Worm (Caenorhabditis elegans) whole organism, early embryonic: ENCODE measurements around the gene F33H12.7.
A peak's percentile ranks its signal among the peaks of the same experiment; 100 is the strongest.

Experiments used
- B0310.2 ChIP-seq: sonication (generic microtip); optimal IDR thresholded peaks from 2 replicates; lab custom pipeline; 2016; ENCODE audit warnings: mild to moderate bottlenecking, missing genetic modification characterization, missing compliant biosample characterization
- F13C5.2 ChIP-seq: sonication (generic microtip); optimal IDR thresholded peaks from 2 replicates; lab custom pipeline; 2017; ENCODE audit warnings: mild to moderate bottlenecking, missing genetic modification characterization, inconsistent platforms, missing compliant biosample characterization
- aly-1 ChIP-seq: sonication (generic microtip); optimal IDR thresholded peaks from 2 replicates; lab custom pipeline; 2016; ENCODE audit warnings: missing genetic modification characterization, missing compliant biosample characterization
- ama-1 ChIP-seq: fragments of 150-350 bp; optimal IDR thresholded peaks from 2 replicates; lab custom pipeline; 2014
- ceh-13 ChIP-seq: fragments of 200-800 bp; sonication (Bioruptor generic); optimal IDR thresholded peaks from 2 replicates; lab custom pipeline; 2018; ENCODE audit warnings: mild to moderate bottlenecking, missing genetic modification characterization, missing compliant biosample characterization
- ceh-36 ChIP-seq: sonication (generic microtip); optimal IDR thresholded peaks from 2 replicates; lab custom pipeline; 2016; ENCODE audit warnings: missing genetic modification characterization, inconsistent platforms, missing compliant biosample characterization
- ets-7 ChIP-seq: sonication (generic microtip); optimal IDR thresholded peaks from 2 replicates; lab custom pipeline; 2016; ENCODE audit warnings: missing genotype, missing genetic modification characterization, missing compliant biosample characterization
- flt-1 ChIP-seq: fragments of 200-800 bp; sonication (Bioruptor generic); IDR thresholded peaks from 2 replicates; pipeline ENCODE4 v1.3.6; 2022; ENCODE audit warnings: missing genetic modification characterization, missing compliant biosample characterization
- hmbx-1 ChIP-seq: sonication (generic microtip); optimal IDR thresholded peaks from 2 replicates; lab custom pipeline; 2016; ENCODE audit warnings: mild to moderate bottlenecking, missing genetic modification characterization, missing compliant biosample characterization
- hmg-4 ChIP-seq: fragments of 200-800 bp; sonication (Bioruptor generic); optimal IDR thresholded peaks from 2 replicates; lab custom pipeline; 2018; ENCODE audit warnings: mild to moderate bottlenecking, missing genetic modification characterization, missing compliant biosample characterization
- hnd-1 ChIP-seq: sonication (generic microtip); optimal IDR thresholded peaks from 2 replicates; lab custom pipeline; 2016; ENCODE audit warnings: missing genetic modification characterization, missing compliant biosample characterization
- pes-1 ChIP-seq: fragments of 200-800 bp; sonication (Bioruptor generic); IDR thresholded peaks from 2 replicates; pipeline ENCODE4 v1.3.6; 2022; ENCODE audit warnings: missing genetic modification reagents, missing genetic modification characterization, missing compliant biosample characterization
- scrt-1 ChIP-seq: fragments of 200-800 bp; sonication (Bioruptor generic); IDR thresholded peaks from 2 replicates; pipeline ENCODE4 v1.3.6; 2022; ENCODE audit warnings: missing genetic modification characterization, missing compliant biosample characterization
- sea-1 ChIP-seq: fragments of 200-800 bp; sonication (Bioruptor generic); conservative IDR thresholded peaks from 2 replicates; pipeline ENCODE4 v1.3.6; 2022; ENCODE audit warnings: missing genetic modification characterization, missing compliant biosample characterization
- tbx-11 ChIP-seq: fragments of 200-800 bp; sonication (Bioruptor generic); IDR thresholded peaks from 2 replicates; pipeline ENCODE4 v1.3.6; 2022; ENCODE audit warnings: missing genetic modification characterization, missing compliant biosample characterization
- tbx-37 ChIP-seq: fragments of 200-800 bp; sonication (Bioruptor generic); conservative IDR thresholded peaks from 2 replicates; pipeline ENCODE4 v1.3.6; 2022; ENCODE audit warnings: missing genetic modification reagents, missing genetic modification characterization, missing compliant biosample characterization
- tra-4 ChIP-seq: sonication (generic microtip); optimal IDR thresholded peaks from 2 replicates; lab custom pipeline; 2017; ENCODE audit warnings: missing genetic modification characterization, missing compliant biosample characterization

F33H12.7 gene

ce11 chrII:2586861-2587554 lies at the start of gene F33H12.7, which contains the start of gene sri-39:
Gene F33H12.7, minus strand, starts transcription at chrII:2586911.
Gene sri-39, plus strand, starts transcription at chrII:2587504.
- TF ChIP-seq F13C5.2 (tag; lab: Kevin White, UChicago) (no peak), tra-4 (tag; lab: Kevin White, UChicago) (no peak), ceh-36 (no peak), ceh-13 (GFP tag; lab: Kevin White, UChicago) (no peak), ama-1 (lab: Kevin White, UChicago) (no peak), hnd-1 (no peak), tbx-37 (GFP tag; lab: Robert Waterston, UW) (no peak), flt-1 (no peak), B0310.2 (tag; lab: Kevin White, UChicago) (no peak), aly-1 (tag; lab: Kevin White, UChicago) (no peak), hmbx-1 (tag; lab: Kevin White, UChicago) (no peak), ets-7 (tag; lab: Kevin White, UChicago) (no peak), tbx-11 (GFP tag; lab: Robert Waterston, UW) (no peak), hmg-4 (no peak), sea-1 (no peak), pes-1 (no peak), scrt-1 (no peak)

DNA sequence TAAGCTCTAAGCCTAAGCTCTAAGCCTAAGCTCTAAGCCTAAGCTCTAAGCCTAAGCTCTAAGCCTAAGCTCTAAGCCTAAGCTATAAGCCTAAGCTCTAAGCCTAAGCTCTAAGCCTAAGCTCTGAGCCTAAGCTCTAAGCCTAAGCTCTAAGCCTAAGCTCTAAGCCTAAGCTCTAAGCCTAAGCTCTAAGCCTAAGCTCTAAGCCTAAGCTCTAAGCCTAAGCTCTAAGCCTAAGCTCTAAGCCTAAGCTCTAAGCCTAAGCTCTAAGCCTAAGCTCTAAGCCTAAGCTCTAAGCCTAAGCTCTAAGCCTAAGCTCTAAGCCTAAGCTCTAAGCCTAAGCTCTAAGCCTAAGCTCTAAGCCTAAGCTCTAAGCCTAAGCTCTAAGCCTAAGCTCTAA lies 45.5 kb upstream of the F33H12.7 start:
- peak; percentile 76 for TF ChIP-seq ceh-36

DNA sequence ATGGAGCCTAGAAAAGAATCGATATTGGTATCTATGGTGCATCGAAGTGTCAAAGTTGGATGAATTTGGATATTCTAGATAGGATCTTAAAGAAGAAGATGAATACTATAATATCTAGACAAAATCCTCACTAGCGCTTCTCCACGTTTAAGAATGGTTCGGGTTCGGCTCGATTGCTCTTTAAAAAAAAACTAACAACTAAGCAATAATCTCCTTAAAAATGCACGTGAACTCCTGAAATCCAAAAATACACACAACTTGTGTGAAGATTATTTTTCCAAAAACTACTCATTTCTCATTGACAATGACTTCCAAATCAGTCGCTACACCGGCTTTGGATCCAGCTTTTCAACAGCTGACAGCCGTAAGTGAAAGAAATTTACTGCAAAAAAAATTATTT lies 44.5 kb upstream of the F33H12.7 start, which contains the start of gene D2062.1:
Gene D2062.1, plus strand, starts transcription at position 301 of the 400 bp plus-strand sequence.
- no peak for TF ChIP-seq ceh-13 (GFP tag; lab: Kevin White, UChicago)
- TF ChIP-seq ets-7 (tag; lab: Kevin White, UChicago), result no peak
- TF ChIP-seq tbx-11 (GFP tag; lab: Robert Waterston, UW), result no peak
- TF ChIP-seq B0310.2 (tag; lab: Kevin White, UChicago), result no peak
- TF ChIP-seq pes-1, result no peak
- TF ChIP-seq F13C5.2 (tag; lab: Kevin White, UChicago), result no peak
- TF ChIP-seq ama-1 (lab: Kevin White, UChicago), result no peak
- TF ChIP-seq scrt-1, result no peak
- TF ChIP-seq hnd-1, result no peak
- TF ChIP-seq hmg-4, result no peak
- no peak for TF ChIP-seq hmbx-1 (tag; lab: Kevin White, UChicago)
- no peak for TF ChIP-seq tra-4 (tag; lab: Kevin White, UChicago)
- no peak for TF ChIP-seq tbx-37 (GFP tag; lab: Robert Waterston, UW)
- TF ChIP-seq sea-1, result no peak
- no peak for TF ChIP-seq ceh-36
- TF ChIP-seq flt-1, result no peak
- no peak for TF ChIP-seq aly-1 (tag; lab: Kevin White, UChicago)

DNA sequence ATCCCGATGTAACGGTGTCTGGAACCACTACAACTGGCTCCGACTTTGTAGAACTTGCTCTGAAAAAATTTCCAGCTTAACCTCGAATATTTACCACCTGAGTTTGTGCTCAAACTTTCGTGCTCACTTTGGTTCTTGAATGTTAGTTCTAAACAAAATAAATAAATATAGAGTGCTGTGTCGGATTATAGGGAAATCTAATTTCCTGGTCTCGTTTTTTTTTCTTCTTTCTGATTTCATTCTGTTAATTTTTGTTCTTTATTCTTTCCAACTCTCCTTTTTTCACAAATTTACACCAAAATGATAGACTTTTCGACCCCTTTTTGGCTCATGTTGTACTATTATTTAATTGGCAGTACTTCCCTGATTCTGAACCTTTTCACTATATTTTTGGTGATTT lies 42.6 kb upstream of the F33H12.7 start, which contains the start of gene sri-37:
Gene sri-37, plus strand, starts transcription at position 301 of the 400 bp plus-strand sequence.
- TF ChIP-seq ceh-13 (GFP tag; lab: Kevin White, UChicago) (no peak), tbx-11 (GFP tag; lab: Robert Waterston, UW) (no peak), tbx-37 (GFP tag; lab: Robert Waterston, UW) (no peak), scrt-1 (no peak), ceh-36 (no peak), B0310.2 (tag; lab: Kevin White, UChicago) (no peak), sea-1 (no peak), hnd-1 (no peak), hmg-4 (no peak), flt-1 (no peak), F13C5.2 (tag; lab: Kevin White, UChicago) (no peak), pes-1 (no peak), ama-1 (lab: Kevin White, UChicago) (no peak)

DNA sequence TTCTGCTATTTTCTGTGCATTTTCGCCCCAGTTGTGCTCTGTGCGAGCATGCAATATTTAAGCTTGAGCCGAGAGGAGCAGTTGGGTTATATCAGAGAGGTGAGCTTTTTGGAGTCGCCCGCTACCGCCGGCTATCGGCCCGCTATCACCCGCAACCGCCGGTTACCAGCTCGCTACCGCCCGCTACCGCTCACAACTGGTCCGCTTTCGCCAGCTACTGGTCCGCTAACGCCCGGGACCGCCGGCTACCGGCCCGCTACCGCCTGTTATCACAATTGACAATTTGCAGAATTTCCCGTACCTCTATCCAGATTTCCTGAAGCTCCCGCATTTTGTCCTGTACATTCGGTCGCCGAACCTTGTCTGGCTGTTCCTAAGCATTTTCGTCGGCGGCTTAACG lies 41.7 kb upstream of the F33H12.7 start:
- no peak for TF ChIP-seq hnd-1
- no peak for TF ChIP-seq F13C5.2 (tag; lab: Kevin White, UChicago)
- no peak for TF ChIP-seq ceh-36
- TF ChIP-seq ama-1 (lab: Kevin White, UChicago), result no peak
- no peak for TF ChIP-seq tra-4 (tag; lab: Kevin White, UChicago)
- TF ChIP-seq B0310.2 (tag; lab: Kevin White, UChicago), result no peak
- TF ChIP-seq ceh-13 (GFP tag; lab: Kevin White, UChicago), result no peak
- no peak for TF ChIP-seq hmg-4
- TF ChIP-seq flt-1, result no peak
- TF ChIP-seq tbx-11 (GFP tag; lab: Robert Waterston, UW), result no peak
- TF ChIP-seq hmbx-1 (tag; lab: Kevin White, UChicago), result no peak
- no peak for TF ChIP-seq aly-1 (tag; lab: Kevin White, UChicago)
- no peak for TF ChIP-seq ets-7 (tag; lab: Kevin White, UChicago)
- TF ChIP-seq scrt-1, result no peak
- no peak for TF ChIP-seq tbx-37 (GFP tag; lab: Robert Waterston, UW)
- TF ChIP-seq sea-1, result no peak

- TF ChIP-seq ets-7 (tag; lab: Kevin White, UChicago) (no peak), pes-1 (no peak), hnd-1 (no peak), tbx-37 (GFP tag; lab: Robert Waterston, UW) (no peak), ceh-36 (no peak), sea-1 (no peak), B0310.2 (tag; lab: Kevin White, UChicago) (no peak), hmg-4 (no peak), scrt-1 (no peak)
Measured at ce11 chrII:2627154-2627799, 40.6 kb upstream of the F33H12.7 start, which contains the start of gene sri-71. Gene sri-71, plus strand, starts transcription at chrII:2627749.

- TF ChIP-seq ceh-13 (GFP tag; lab: Kevin White, UChicago) (no peak), scrt-1 (no peak), hnd-1 (no peak), flt-1 (no peak), aly-1 (tag; lab: Kevin White, UChicago) (no peak), hmbx-1 (tag; lab: Kevin White, UChicago) (no peak), ama-1 (lab: Kevin White, UChicago) (no peak), ets-7 (tag; lab: Kevin White, UChicago) (no peak), tbx-37 (GFP tag; lab: Robert Waterston, UW) (no peak), pes-1 (no peak), ceh-36 (no peak), sea-1 (no peak), F13C5.2 (tag; lab: Kevin White, UChicago) (no peak), tra-4 (tag; lab: Kevin White, UChicago) (no peak), hmg-4 (no peak), B0310.2 (tag; lab: Kevin White, UChicago) (no peak), tbx-11 (GFP tag; lab: Robert Waterston, UW) (no peak)
Measured at ce11 chrII:2624792-2625191, 38.1 kb upstream of the F33H12.7 start, which contains the start of gene lgc-28. Gene lgc-28, plus strand, starts transcription at chrII:2625092.
